Worm (Caenorhabditis elegans) whole organism, L3 larva: ENCODE measurements around the gene C50E3.15.

ENCODE experiments used
- lin-15B ChIP-seq: fragments of 150-350 bp; optimal IDR thresholded peaks from 2 replicates; lab custom pipeline; 2014; ENCODE audit warnings: missing biosample characterization, missing genetic modification characterization
- nhr-12 ChIP-seq: fragments of 150-350 bp; optimal IDR thresholded peaks from 2 replicates; lab custom pipeline; 2014; ENCODE audit warnings: missing biosample characterization, missing genetic modification characterization
- pha-4 ChIP-seq: fragments of 150-350 bp; optimal IDR thresholded peaks from 2 replicates; lab custom pipeline; 2014; ENCODE audit warnings: missing biosample characterization, missing genetic modification reagents, missing genetic modification characterization

- TF ChIP-seq lin-15B, result no peak
- no peak for TF ChIP-seq pha-4 (tag; lab: Kevin White, UChicago)
- TF ChIP-seq nhr-12 (tag; lab: Kevin White, UChicago), result no peak
These were observed 3.8 kb downstream of the C50E3.15 start, which contains the start of gene C50E3.12 for ce11 chrV:7622011-7622465.
